Fruit fly (Drosophila melanogaster): ENCODE measurements around the gene CG17593.

The CG17593 gene

DNA sequence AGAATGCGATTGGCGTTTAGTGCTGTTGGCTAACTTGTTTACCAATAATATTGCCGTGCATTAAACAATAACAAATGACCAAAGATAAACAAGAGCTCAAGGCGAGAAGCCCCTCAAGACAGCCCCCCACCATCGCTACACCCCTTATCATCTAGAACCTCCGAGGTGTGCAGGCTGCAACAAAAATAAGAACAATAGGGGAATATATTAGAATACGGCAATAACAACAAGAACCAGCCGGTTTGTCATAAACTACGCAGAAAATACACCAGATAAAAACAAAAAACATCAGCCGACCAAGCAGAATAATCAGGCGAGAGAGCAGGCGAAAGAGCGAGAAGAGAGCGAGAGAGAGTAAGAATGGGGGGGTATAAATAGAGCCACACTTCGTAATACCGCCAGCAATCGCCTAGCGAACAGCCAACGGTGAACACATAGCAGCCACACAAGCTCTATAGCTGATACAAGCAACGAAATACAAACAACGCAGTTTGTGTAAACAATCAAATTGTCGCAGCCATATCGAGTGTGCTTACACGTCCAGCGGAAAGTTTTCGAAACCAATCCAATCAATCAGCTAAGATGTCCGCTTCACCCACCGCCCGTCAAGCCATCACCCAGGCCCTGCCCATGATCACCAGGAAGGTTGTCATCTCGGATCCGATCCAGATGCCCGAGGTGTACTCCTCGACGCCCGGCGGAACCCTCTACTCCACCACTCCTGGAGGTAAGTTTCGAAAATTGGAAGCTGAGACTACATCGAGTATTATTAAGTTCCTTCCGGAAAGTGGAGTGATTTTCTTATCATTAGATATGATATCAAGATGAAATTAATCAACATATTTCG, 36.4 kb upstream of the CG17593 start, which contains the start of gene Thor (continued):
- TF ChIP-seq Jra (GFP tag; optimal IDR thresholded peaks at IDR 0.05) (peak; percentile 12), Mio (GFP tag; optimal IDR thresholded peaks at IDR 0.05) (no peak), ey (GFP tag; optimal IDR thresholded peaks at IDR 0.05) (peak; percentile 39), OdsH (GFP tag; optimal IDR thresholded peaks at IDR 0.05) (peak; percentile 52), CG9705 (GFP tag; optimal IDR thresholded peaks at IDR 0.05) (no peak), Abd-B (GFP tag; optimal IDR thresholded peaks at IDR 0.05) (no peak), N (GFP tag; optimal IDR thresholded peaks at IDR 0.05) (no peak)

dm6 chr2L:3479697-3480442, 34.8 kb upstream of the CG17593 start:
- TF ChIP-seq Sp1 (GFP tag; optimal IDR thresholded peaks at IDR 0.05) (no peak), CrebA (GFP tag; optimal IDR thresholded peaks at IDR 0.05; ENCODE audit: borderline replicate concordance) (no peak), Rel (GFP tag; optimal IDR thresholded peaks at IDR 0.05) (no peak), Rel (tag; optimal IDR thresholded peaks at IDR 0.05) (peak; percentile 78), Myc (optimal IDR thresholded peaks at IDR 0.05) (no peak), woc (GFP tag; optimal IDR thresholded peaks at IDR 0.05) (peak; percentile 53), Hnf4 (GFP tag; optimal IDR thresholded peaks at IDR 0.05) (peak; percentile 26), pan (optimal IDR thresholded peaks at IDR 0.05) (no peak), Mio (GFP tag; optimal IDR thresholded peaks at IDR 0.05) (no peak), dmrt93B (GFP tag; optimal IDR thresholded peaks at IDR 0.05) (no peak), psq (GFP tag; optimal IDR thresholded peaks at IDR 0.05) (no peak), Dif (GFP tag; optimal IDR thresholded peaks at IDR 0.05; ENCODE audit: partially characterized antibody) (no peak), foxo (GFP tag; optimal IDR thresholded peaks at IDR 0.05) (no peak), Abd-B (GFP tag; optimal IDR thresholded peaks at IDR 0.05) (no peak), N (GFP tag; optimal IDR thresholded peaks at IDR 0.05) (no peak), Hr78 (GFP tag; optimal IDR thresholded peaks at IDR 0.05) (no peak), sv (GFP tag; optimal IDR thresholded peaks at IDR 0.05) (no peak), CG9705 (GFP tag; optimal IDR thresholded peaks at IDR 0.05) (no peak), br (GFP tag; optimal IDR thresholded peaks at IDR 0.05) (no peak), OdsH (GFP tag; optimal IDR thresholded peaks at IDR 0.05) (no peak), sage (GFP tag; optimal IDR thresholded peaks at IDR 0.05) (no peak), rgr (GFP tag; optimal IDR thresholded peaks at IDR 0.05) (no peak), CG32264 (GFP tag; optimal IDR thresholded peaks at IDR 0.05) (no peak), usp (GFP tag; optimal IDR thresholded peaks at IDR 0.05) (no peak), tai (GFP tag; optimal IDR thresholded peaks at IDR 0.05) (no peak), Vsx2 (GFP tag; optimal IDR thresholded peaks at IDR 0.05; ENCODE audit: partially characterized antibody) (no peak), dl (GFP tag; optimal IDR thresholded peaks at IDR 0.05; ENCODE audit: insufficient read depth in 1 of 2, partially characterized antibody in 2 of 2) (no peak), fru (GFP tag; optimal IDR thresholded peaks at IDR 0.05) (no peak), Jra (GFP tag; optimal IDR thresholded peaks at IDR 0.05) (peak; percentile 51), brk (GFP tag; optimal IDR thresholded peaks at IDR 0.05) (no peak), ey (GFP tag; optimal IDR thresholded peaks at IDR 0.05) (no peak), h (GFP tag; optimal IDR thresholded peaks at IDR 0.05) (peak; percentile 62), GATAd (GFP tag; optimal IDR thresholded peaks at IDR 0.05) (no peak), Hr83 (GFP tag; optimal IDR thresholded peaks at IDR 0.05; ENCODE audit: poor library complexity, severe bottlenecking) (peak; percentile 50), Dfd (GFP tag; optimal IDR thresholded peaks at IDR 0.05) (no peak), jim (GFP tag; optimal IDR thresholded peaks at IDR 0.05) (no peak), lola (GFP tag; optimal IDR thresholded peaks at IDR 0.05) (no peak), HLH106 (tag; optimal IDR thresholded peaks at IDR 0.05) (no peak), dsf (GFP tag; optimal IDR thresholded peaks at IDR 0.05; ENCODE audit: borderline replicate concordance) (no peak)
